Fruit fly (Drosophila melanogaster): ENCODE measurements around the gene CG44325.

dm6 chrX:9127264-9128011 is 49.1 kb upstream of the CG44325 start:
- TF ChIP-seq CTCF (GFP tag; optimal IDR thresholded peaks at IDR 0.05) (no peak), CG10431 (GFP tag; optimal IDR thresholded peaks at IDR 0.05) (no peak), emc (GFP tag; optimal IDR thresholded peaks at IDR 0.05) (no peak), fd3F (GFP tag; optimal IDR thresholded peaks at IDR 0.05) (no peak), CG34376 (GFP tag; optimal IDR thresholded peaks at IDR 0.05) (no peak), en (GFP tag; optimal IDR thresholded peaks at IDR 0.05) (no peak), CG3838 (GFP tag; optimal IDR thresholded peaks at IDR 0.05) (no peak), Sry-δ (GFP tag; optimal IDR thresholded peaks at IDR 0.05) (no peak), mam (GFP tag; optimal IDR thresholded peaks at IDR 0.05) (peak; percentile 11), Dll (GFP tag; IDR thresholded peaks at IDR 0.05; ENCODE audit: partially characterized antibody) (no peak)

Measured in whole organism, embryonic.